Fruit fly (Drosophila melanogaster) whole organism: Measurements from ENCODE around the gene CG31371.
A peak's percentile ranks its signal among the peaks of the same experiment; 100 is the strongest.

Experiments used
- CG8478 ChIP-seq: fragments of >200 bp; optimal IDR thresholded peaks from 2 replicates; lab custom pipeline; 2018; ENCODE audit warnings: inconsistent platforms
- Dll ChIP-seq: fragments of >200 bp; optimal IDR thresholded peaks from 2 replicates; lab custom pipeline; 2017
- EcR ChIP-seq, 2 experiments: fragments of >200 bp; optimal IDR thresholded peaks; 2 replicates each; lab custom pipeline; 2017; ENCODE audit warnings: missing biosample characterization in 2 of 2, missing genetic modification characterization in 2 of 2, missing genetic modification reagents in 2 of 2
- pan ChIP-seq: fragments of >200 bp; optimal IDR thresholded peaks from 2 replicates; lab custom pipeline; 2017
- psq ChIP-seq: fragments of >200 bp; optimal IDR thresholded peaks from 2 replicates; lab custom pipeline; 2017
- usp ChIP-seq: fragments of >200 bp; optimal IDR thresholded peaks from 2 replicates; lab custom pipeline; 2017; ENCODE audit warnings: missing biosample characterization, missing genetic modification characterization, mixed read lengths

The CG31371 gene

dm6 chr3R:30489797-30490196 lies 13.5 kb downstream of the CG31371 start, which contains the start of gene PH4alphaSG2:
Gene PH4alphaSG2, plus strand, starts transcription at chr3R:30490074.
- no peak for TF ChIP-seq psq (lab: Kevin White, UChicago)
- no peak for TF ChIP-seq EcR (GFP tag; optimal IDR thresholded peaks at IDR 0.05; lab: Kevin White, UChicago)
- no peak for TF ChIP-seq Dll (lab: Kevin White, UChicago)
- no peak for TF ChIP-seq pan (lab: Kevin White, UChicago)

dm6 chr3R:30488663-30489062 lies 14.6 kb downstream of the CG31371 start, which contains the start of gene Jon99Fi:
Gene Jon99Fi, plus strand, starts transcription at chr3R:30488963.
- TF ChIP-seq usp (GFP tag; lab: Kevin White, UChicago): no peak
- TF ChIP-seq CG8478 (lab: Kevin White, UChicago): no peak
- TF ChIP-seq pan (lab: Kevin White, UChicago): no peak
- no peak for TF ChIP-seq Dll (lab: Kevin White, UChicago)
- no peak for TF ChIP-seq EcR (GFP tag; optimal IDR thresholded peaks at IDR 0.05; lab: Kevin White, UChicago)
- TF ChIP-seq psq (lab: Kevin White, UChicago): no peak

dm6 chr3R:30487828-30488227 lies 15.5 kb downstream of the CG31371 start, which contains the start of gene Jon99Fii:
Gene Jon99Fii, minus strand, starts transcription at chr3R:30487928.
- no peak for TF ChIP-seq EcR (GFP tag; optimal IDR thresholded peaks at IDR 0.05; lab: Kevin White, UChicago)
- TF ChIP-seq pan (lab: Kevin White, UChicago): no peak
- no peak for TF ChIP-seq usp (GFP tag; lab: Kevin White, UChicago)
- TF ChIP-seq psq (lab: Kevin White, UChicago): no peak
- TF ChIP-seq CG8478 (lab: Kevin White, UChicago): no peak
- no peak for TF ChIP-seq Dll (lab: Kevin White, UChicago)

DNA sequence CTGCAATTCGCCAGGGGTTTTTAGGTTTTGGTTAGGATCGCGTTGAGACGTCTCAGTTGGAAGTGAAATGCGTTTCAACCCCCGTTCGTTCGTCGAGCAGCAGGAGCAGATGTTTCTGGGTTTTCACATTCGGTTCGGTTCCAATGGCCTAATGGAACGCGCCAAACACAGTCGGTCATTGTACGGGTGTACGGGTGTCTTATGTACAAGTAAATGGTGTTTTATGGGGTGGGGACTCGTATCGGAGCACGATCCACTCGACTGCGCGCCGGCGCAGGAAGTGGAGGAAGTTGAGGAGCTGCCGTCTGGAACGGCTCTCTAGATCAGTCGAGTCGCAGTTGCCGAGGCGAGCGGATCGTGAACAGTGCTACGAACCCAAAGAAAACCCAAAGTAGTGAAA lies 26.9 kb downstream of the CG31371 start, which contains the start of gene spdo:
TSS of gene spdo (plus strand) at position 318 of the 400 bp plus-strand sequence.
- no peak for TF ChIP-seq psq (lab: Kevin White, UChicago)
- TF ChIP-seq EcR (GFP tag; optimal IDR thresholded peaks at IDR 0.05; lab: Kevin White, UChicago): no peak
- TF ChIP-seq CG8478 (lab: Kevin White, UChicago): no peak

DNA sequence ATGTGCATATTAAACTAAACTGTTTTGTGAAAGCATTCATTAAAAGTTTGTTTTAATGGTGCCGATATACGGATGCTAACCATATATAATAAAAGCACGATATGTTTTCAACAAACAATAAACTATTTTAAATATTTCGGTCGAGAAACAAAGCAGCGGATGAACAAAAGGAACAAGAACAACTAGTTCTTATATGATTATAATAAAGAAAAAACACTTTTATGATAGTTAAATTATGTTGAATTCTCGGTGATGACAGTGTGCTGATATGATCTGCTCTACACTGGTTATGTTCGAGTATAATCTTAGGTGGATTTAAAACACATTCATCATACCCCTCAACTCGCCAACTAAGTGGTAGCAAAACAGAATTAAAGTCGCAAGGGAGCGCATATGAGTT lies 27.4 kb downstream of the CG31371 start:
- TF ChIP-seq Dll (lab: Kevin White, UChicago) (no peak), CG8478 (lab: Kevin White, UChicago) (no peak), EcR (GFP tag; optimal IDR thresholded peaks at IDR 0.05; lab: Kevin White, UChicago) (no peak), pan (lab: Kevin White, UChicago) (peak; percentile 19)

- TF ChIP-seq CG8478 (lab: Kevin White, UChicago): no peak
- no peak for TF ChIP-seq pan (lab: Kevin White, UChicago)
- TF ChIP-seq usp (GFP tag; lab: Kevin White, UChicago): no peak
- no peak for TF ChIP-seq Dll (lab: Kevin White, UChicago)
- no peak for TF ChIP-seq psq (lab: Kevin White, UChicago)
- TF ChIP-seq EcR (GFP tag; optimal IDR thresholded peaks at IDR 0.05; lab: Kevin White, UChicago): no peak
Measured at dm6 chr3R:30474667-30475213, 28.6 kb downstream of the CG31371 start.

- TF ChIP-seq Dll (lab: Kevin White, UChicago) (no peak), CG8478 (lab: Kevin White, UChicago) (no peak), usp (GFP tag; lab: Kevin White, UChicago) (no peak), EcR (GFP tag; optimal IDR thresholded peaks at IDR 0.05; lab: Kevin White, UChicago) (no peak), psq (lab: Kevin White, UChicago) (no peak)
Measured at dm6 chr3R:30472331-30472730, 31.0 kb downstream of the CG31371 start.

DNA sequence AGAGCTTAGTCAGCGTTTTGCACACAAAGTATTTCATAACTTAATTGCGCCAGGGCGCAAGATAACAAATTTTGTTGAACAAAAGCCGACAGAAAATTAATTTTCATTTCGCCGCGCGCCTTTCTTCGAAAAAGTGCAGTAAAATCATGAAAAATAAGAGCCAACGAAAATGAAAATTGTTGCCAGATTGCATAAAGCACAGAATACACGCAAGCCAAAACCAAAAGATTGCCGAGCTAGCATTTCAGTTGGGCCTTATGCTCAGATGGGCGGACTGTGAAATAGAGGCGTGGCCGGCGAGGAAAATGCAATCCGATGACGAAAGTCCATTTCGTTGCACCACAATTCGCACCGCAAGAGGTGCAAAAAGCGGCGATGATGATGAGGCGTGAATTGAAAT lies 32.6 kb downstream of the CG31371 start:
- no peak for TF ChIP-seq psq (lab: Kevin White, UChicago)
- no peak for TF ChIP-seq CG8478 (lab: Kevin White, UChicago)
- TF ChIP-seq pan (lab: Kevin White, UChicago): no peak
- no peak for TF ChIP-seq EcR (GFP tag; optimal IDR thresholded peaks at IDR 0.05; lab: Kevin White, UChicago)
- TF ChIP-seq Dll (lab: Kevin White, UChicago): no peak
- TF ChIP-seq usp (GFP tag; lab: Kevin White, UChicago): no peak

- TF ChIP-seq psq (lab: Kevin White, UChicago) (no peak), Dll (lab: Kevin White, UChicago) (no peak), EcR (GFP tag; optimal IDR thresholded peaks at IDR 0.05; lab: Kevin White, UChicago) (no peak), CG8478 (lab: Kevin White, UChicago) (no peak), pan (lab: Kevin White, UChicago) (no peak), usp (GFP tag; lab: Kevin White, UChicago) (no peak)
Measured at dm6 chr3R:30467062-30467461, 36.2 kb downstream of the CG31371 start.

DNA sequence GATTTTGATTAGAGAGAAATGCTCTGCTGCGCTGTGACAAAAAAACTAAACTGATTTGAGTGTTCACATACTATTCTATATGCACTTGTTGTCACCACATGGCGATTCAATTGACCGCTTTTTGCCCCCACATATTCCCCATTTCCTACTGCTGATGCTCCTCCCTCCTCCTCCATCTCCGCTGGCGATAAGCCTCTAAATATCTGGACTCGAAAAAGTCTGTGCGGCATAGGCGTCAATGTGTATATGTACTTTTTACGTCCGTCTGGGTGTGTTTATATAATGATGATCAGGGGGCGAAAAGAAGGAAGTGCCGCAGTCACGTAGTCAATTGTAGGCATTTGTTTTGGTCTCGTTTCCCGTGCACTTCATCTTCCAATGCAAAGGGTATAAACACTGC lies 36.8 kb downstream of the CG31371 start:
- no peak for TF ChIP-seq psq (lab: Kevin White, UChicago)

dm6 chr3R:30465775-30466494 lies 37.4 kb downstream of the CG31371 start, which contains the start of gene PH4alphaEFB:
Gene PH4alphaEFB, plus strand, starts transcription at chr3R:30466050.
- no peak for TF ChIP-seq psq (lab: Kevin White, UChicago)
- TF ChIP-seq EcR (GFP tag; optimal IDR thresholded peaks at IDR 0.05; lab: Kevin White, UChicago): no peak
- TF ChIP-seq Dll (lab: Kevin White, UChicago): no peak
- no peak for TF ChIP-seq usp (GFP tag; lab: Kevin White, UChicago)
- no peak for TF ChIP-seq pan (lab: Kevin White, UChicago)

- TF ChIP-seq EcR (GFP tag; optimal IDR thresholded peaks at IDR 0.05; lab: Kevin White, UChicago): no peak
Measured at dm6 chr3R:30464244-30464643, 39.1 kb downstream of the CG31371 start.
